Fruit fly (Drosophila melanogaster) S2 (cell line): ENCODE measurements around the gene BuGZ.

ENCODE experiments used
- CG8478 ChIP-seq: fragments of >200 bp; optimal IDR thresholded peaks from 2 replicates; lab custom pipeline; 2018
- CTCF ChIP-seq, 2 experiments: fragments of >200 bp; optimal IDR thresholded peaks; 2 replicates each; lab custom pipeline; 2018

The BuGZ gene

dm6 chr2L:16760504-16761417 lies 17.6 kb downstream of the BuGZ start, which contains the start of gene ppk17:
ppk17 (minus strand) TSS chr2L:16760554.
- no peak for TF ChIP-seq CG8478 (lab: Kevin White, UChicago)
- TF ChIP-seq CTCF (optimal IDR thresholded peaks at IDR 0.05; lab: Kevin White, UChicago): no peak

DNA sequence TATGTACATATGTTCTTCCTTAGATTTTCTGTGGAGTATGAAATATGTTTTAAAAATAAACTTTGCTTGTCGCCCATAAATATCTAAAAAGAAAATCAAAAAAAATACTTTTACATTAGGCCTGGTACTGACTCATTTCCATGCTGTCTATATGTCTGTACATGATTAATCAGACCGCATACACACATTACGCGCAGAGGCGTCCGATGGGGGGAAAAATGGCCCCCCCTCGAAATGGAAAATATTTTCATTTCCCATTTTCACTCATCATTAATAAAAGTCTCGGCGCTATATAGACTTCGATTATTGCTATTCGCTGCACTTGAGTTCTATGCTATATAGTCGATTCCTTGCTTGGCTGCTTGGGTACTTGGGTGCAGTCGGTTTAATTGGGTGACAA lies 18.7 kb downstream of the BuGZ start:
- TF ChIP-seq CG8478 (lab: Kevin White, UChicago): no peak
- no peak for TF ChIP-seq CTCF (optimal IDR thresholded peaks at IDR 0.05; lab: Kevin White, UChicago)

DNA sequence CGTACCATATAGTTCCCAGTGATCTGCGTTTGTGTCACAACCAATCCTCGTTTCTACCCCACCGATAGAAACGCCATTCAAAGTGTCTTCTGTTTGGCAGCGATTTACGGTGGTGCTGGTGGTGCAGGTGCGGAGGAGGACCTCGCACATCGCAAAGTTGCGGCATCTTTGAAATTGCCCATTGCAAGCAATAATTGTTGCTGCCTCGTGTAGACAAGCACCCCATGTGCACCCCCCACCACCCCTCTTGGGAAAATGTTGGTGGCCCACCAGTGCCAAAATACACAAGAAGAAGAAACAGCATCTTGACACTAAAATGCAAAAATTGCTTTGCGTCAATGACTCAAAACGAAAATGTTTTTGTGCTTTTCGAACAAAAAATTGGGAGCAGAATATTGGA lies 21.3 kb downstream of the BuGZ start:
- no peak for TF ChIP-seq CG8478 (lab: Kevin White, UChicago)
- TF ChIP-seq CTCF (optimal IDR thresholded peaks at IDR 0.05; lab: Kevin White, UChicago): no peak

DNA sequence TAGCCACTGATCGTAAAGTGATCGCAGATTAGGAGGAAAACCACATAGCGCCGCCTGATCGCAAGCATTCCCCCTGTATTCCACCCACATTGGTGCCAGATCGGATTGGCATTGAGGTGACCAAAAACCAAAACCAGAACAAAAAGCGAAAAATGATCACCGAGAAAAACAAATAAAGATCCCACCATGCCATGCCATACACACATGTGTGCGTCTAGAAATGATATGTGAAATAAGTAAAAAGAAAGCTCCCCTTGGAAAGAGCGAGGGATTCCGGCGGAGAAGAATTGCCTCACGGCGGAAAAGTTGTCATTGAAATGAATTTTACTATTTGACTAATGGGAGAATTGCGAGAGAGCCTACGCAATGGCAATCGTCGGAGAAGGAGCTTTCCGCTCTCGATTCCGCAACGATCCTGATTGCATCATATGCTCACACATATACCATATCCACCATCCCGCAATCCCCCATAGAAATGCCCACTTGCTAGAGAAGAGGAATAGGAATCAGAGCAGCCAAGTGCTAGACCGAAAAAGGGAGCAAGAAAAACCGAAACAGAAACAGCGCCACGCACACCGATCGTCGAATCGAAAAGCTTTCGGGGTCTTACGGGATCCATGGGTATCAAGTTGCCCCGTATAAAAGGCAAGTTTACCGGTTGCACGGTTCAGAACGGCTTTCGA lies 23.0 kb downstream of the BuGZ start, which contains the start of gene Mhc:
Gene Mhc (plus strand): TSS at position 497 of the 683 bp plus-strand sequence.
- no peak for TF ChIP-seq CG8478 (lab: Kevin White, UChicago)
- TF ChIP-seq CTCF (optimal IDR thresholded peaks at IDR 0.05; lab: Kevin White, UChicago): no peak

DNA sequence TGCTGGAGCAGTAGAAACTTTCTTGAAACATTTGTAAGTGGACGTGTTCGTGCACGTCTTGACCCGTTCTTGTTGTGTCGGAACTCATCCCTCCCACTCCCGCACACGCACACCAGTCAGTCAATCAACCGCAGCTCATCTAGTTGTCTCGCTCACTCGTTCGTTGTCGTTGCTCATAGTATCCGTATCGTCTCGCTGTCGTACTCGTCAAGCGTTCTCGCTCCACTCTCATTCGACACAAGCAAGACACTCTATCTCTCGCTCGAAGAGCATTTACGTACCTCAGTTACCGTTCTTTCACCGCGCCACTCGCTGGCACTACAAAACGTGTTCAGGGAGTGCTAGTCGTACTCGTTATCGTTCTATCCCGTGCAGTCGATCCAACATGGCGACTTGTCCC lies 44.3 kb downstream of the BuGZ start:
- TF ChIP-seq CG8478 (lab: Kevin White, UChicago) (no peak), CTCF (optimal IDR thresholded peaks at IDR 0.05; lab: Kevin White, UChicago) (peak in 1 of 2 experiments; percentile 8)

dm6 chr2L:16788885-16789284 lies 45.7 kb downstream of the BuGZ start:
- TF ChIP-seq CG8478 (lab: Kevin White, UChicago) (no peak), CTCF (optimal IDR thresholded peaks at IDR 0.05; lab: Kevin White, UChicago) (no peak)

dm6 chr2L:16789880-16790279 lies 46.7 kb downstream of the BuGZ start:
- TF ChIP-seq CTCF (optimal IDR thresholded peaks at IDR 0.05; lab: Kevin White, UChicago) (no peak), CG8478 (lab: Kevin White, UChicago) (no peak)

DNA sequence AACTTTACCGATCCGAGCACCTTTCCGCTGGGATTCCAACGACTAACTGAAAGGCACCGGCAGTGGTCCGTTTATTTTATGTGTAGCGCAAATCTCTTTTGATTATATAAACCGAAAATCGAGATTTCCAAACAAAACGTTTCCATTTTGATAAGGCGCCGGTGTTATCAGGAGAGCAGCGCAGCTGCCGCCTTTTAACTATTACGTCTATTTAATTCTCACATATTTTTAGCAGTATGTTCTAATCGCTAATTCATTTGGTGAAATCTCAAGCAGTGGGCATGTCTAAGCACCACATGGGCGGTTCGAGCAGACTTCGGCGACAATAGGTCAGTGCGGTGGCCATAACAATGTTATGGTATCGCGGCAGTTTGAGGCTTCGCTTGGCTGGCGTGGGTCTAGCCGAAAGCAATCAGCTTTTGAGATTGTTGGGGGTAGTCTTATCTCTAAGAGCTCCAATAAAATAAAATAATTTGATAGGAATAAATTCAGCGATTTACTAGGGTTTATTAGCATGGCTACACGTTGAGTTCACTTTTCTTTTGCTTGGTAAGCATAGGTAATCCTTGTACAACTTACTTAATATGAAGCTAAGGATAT lies 47.6 kb downstream of the BuGZ start, which contains the start of gene Cyt-b5-r:
Gene Cyt-b5-r (minus strand): TSS at position 51 of the 600 bp plus-strand sequence.
- no peak for TF ChIP-seq CTCF (optimal IDR thresholded peaks at IDR 0.05; lab: Kevin White, UChicago)
- TF ChIP-seq CG8478 (lab: Kevin White, UChicago): no peak

DNA sequence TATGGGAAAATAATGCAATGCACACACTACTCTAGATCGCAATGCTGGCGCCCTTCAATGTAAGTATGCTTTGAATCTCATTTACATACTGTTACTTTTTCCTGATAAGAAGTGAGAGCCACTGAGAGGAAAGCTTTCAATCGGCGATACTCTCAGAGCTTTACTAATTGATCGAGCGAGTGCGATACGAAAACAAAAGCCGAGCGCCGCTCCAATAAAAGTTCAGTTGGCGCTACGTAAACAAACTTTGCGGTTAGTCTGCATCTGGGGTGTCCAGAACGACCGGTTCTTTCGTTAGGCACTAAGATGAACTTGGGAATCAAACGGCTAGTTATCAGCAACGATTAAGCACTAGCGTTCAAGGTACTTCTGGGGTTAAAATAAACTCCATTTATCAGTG lies 48.1 kb downstream of the BuGZ start, which contains the start of gene CG17928:
Gene CG17928 (plus strand): TSS at position 224 of the 400 bp plus-strand sequence.
- no peak for TF ChIP-seq CG8478 (lab: Kevin White, UChicago)
- TF ChIP-seq CTCF (optimal IDR thresholded peaks at IDR 0.05; lab: Kevin White, UChicago): no peak

- no peak for TF ChIP-seq CTCF (optimal IDR thresholded peaks at IDR 0.05; lab: Kevin White, UChicago)
- TF ChIP-seq CG8478 (lab: Kevin White, UChicago): no peak
Observed at dm6 chr2L:16793970-16794369, 50.8 kb downstream of the BuGZ start, which contains the start of gene Ugt37C2. Ugt37C2 (plus strand) TSS chr2L:16794211.

- TF ChIP-seq CTCF (optimal IDR thresholded peaks at IDR 0.05; lab: Kevin White, UChicago): no peak
- no peak for TF ChIP-seq CG8478 (lab: Kevin White, UChicago)
Observed at dm6 chr2L:16796104-16796645, 53.0 kb downstream of the BuGZ start, which contains the start of gene Ugt37E1. Ugt37E1 (plus strand) TSS chr2L:16796595.

dm6 chr2L:16798705-16799104 lies 55.5 kb downstream of the BuGZ start, which contains the start of gene Ugt37D1:
Ugt37D1 (plus strand) TSS chr2L:16799025.
- TF ChIP-seq CG8478 (lab: Kevin White, UChicago): no peak
- no peak for TF ChIP-seq CTCF (optimal IDR thresholded peaks at IDR 0.05; lab: Kevin White, UChicago)

dm6 chr2L:16799496-16799895 lies 56.3 kb downstream of the BuGZ start:
- TF ChIP-seq CTCF (optimal IDR thresholded peaks at IDR 0.05; lab: Kevin White, UChicago) (no peak), CG8478 (lab: Kevin White, UChicago) (no peak)

dm6 chr2L:16801578-16802152 lies 58.5 kb downstream of the BuGZ start:
- peak in 1 of 2 experiments; percentile 40 for TF ChIP-seq CTCF (optimal IDR thresholded peaks at IDR 0.05; lab: Kevin White, UChicago)
- TF ChIP-seq CG8478 (lab: Kevin White, UChicago): no peak
